Worm (Caenorhabditis elegans): ENCODE data around the gene Y61A9LA.12.

Y61A9LA.12 gene

ce11 chrV:4524327-4524726 lies 29.3 kb upstream of the Y61A9LA.12 start:
- peak; percentile 15 for TF ChIP-seq mxl-3 (GFP tag; optimal IDR thresholded peaks at IDR 0.05)
- TF ChIP-seq mdl-1 (tag; optimal IDR thresholded peaks at IDR 0.05), result peak in 1 of 2 experiments; percentile 60
- no peak for TF ChIP-seq egl-27 (tag; optimal IDR thresholded peaks at IDR 0.05)
- TF ChIP-seq daf-19 (GFP tag; conservative IDR thresholded peaks at IDR 0.05), result no peak
- peak; percentile 92 for TF ChIP-seq aha-1 (tag)
- TF ChIP-seq rbr-2 (tag; optimal IDR thresholded peaks at IDR 0.05), result no peak
- peak; percentile 46 for TF ChIP-seq hlh-30 (tag; optimal IDR thresholded peaks at IDR 0.05; ENCODE audit: insufficient read depth)
- TF ChIP-seq nhr-28 (tag; optimal IDR thresholded peaks at IDR 0.05), result peak; percentile 33
- TF ChIP-seq nhr-42 (GFP tag; IDR thresholded peaks at IDR 0.05), result no peak
- no peak for TF ChIP-seq Y48G9A.11 (GFP tag; IDR thresholded peaks at IDR 0.05)
- no peak for TF ChIP-seq D1046.2 (GFP tag; IDR thresholded peaks at IDR 0.05)

- no peak for TF ChIP-seq hmg-1.1 (GFP tag; IDR thresholded peaks at IDR 0.05)
- TF ChIP-seq T20F7.1 (GFP tag; optimal IDR thresholded peaks at IDR 0.05), result no peak
- TF ChIP-seq unc-62 (GFP tag; optimal IDR thresholded peaks at IDR 0.05 in 1 of 2), result peak in 1 of 2 experiments; percentile 22
- TF ChIP-seq unc-62 (tag; optimal IDR thresholded peaks at IDR 0.05), result no peak
- no peak for TF ChIP-seq gei-8 (GFP tag; optimal IDR thresholded peaks at IDR 0.05)
These were observed 28.6 kb upstream of the Y61A9LA.12 start for ce11 chrV:4525106-4525505.

DNA sequence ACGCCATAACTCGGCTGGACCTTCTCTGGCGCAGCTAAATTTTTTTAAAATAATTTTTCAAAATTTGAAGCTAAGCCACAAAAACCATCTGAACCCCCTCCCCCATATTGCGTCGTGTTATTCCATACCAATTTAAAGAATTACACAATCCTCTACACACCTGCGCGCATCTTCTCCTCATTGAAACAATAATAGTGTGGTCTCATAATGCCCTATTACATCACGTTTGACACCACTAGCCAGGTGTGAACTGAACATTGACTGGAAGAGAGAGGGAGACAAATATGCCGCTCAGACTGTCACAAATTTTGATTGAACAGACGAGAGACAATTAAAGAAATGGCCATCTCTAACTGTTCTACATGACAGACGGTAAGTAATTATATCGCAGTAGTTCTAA lies 28.2 kb upstream of the Y61A9LA.12 start:
- TF ChIP-seq ceh-28 (tag; optimal IDR thresholded peaks at IDR 0.05) (no peak), Y48G9A.11 (GFP tag; IDR thresholded peaks at IDR 0.05) (no peak), egl-43 (GFP tag; IDR thresholded peaks at IDR 0.05) (no peak), mdt-29 (GFP tag; IDR thresholded peaks at IDR 0.05) (no peak), Y75B8A.6 (GFP tag; IDR thresholded peaks at IDR 0.05) (no peak)

- TF ChIP-seq lir-3 (tag; optimal IDR thresholded peaks at IDR 0.05), result no peak
- 0 out of 2 replicates have a peak, but pooled peaks have one; percentile 36 for TF ChIP-seq lim-7 (GFP tag; IDR thresholded peaks at IDR 0.05)
- no peak for TF ChIP-seq F10B5.3 (tag; optimal IDR thresholded peaks at IDR 0.05)
- TF ChIP-seq nhr-48 (tag; optimal IDR thresholded peaks at IDR 0.05), result no peak
- no peak for TF ChIP-seq tag-97 (GFP tag; IDR thresholded peaks at IDR 0.05)
- no peak for TF ChIP-seq dpl-1 (GFP tag; optimal IDR thresholded peaks at IDR 0.05)
- no peak for TF ChIP-seq ZK337.2 (GFP tag; IDR thresholded peaks at IDR 0.05)
- peak; percentile 11 for TF ChIP-seq rbr-2 (tag; optimal IDR thresholded peaks at IDR 0.05)
- TF ChIP-seq ctbp-1 (GFP tag; IDR thresholded peaks at IDR 0.05), result no peak
- TF ChIP-seq ZK546.5 (tag; optimal IDR thresholded peaks at IDR 0.05), result no peak
- no peak for TF ChIP-seq unc-130 (GFP tag; optimal IDR thresholded peaks at IDR 0.05)
- TF ChIP-seq lin-15B (tag; optimal IDR thresholded peaks at IDR 0.05), result no peak
- TF ChIP-seq hlh-30 (tag; optimal IDR thresholded peaks at IDR 0.05; ENCODE audit: insufficient read depth), result peak; percentile 13
- peak; percentile 68 for TF ChIP-seq set-16 (GFP tag; IDR thresholded peaks at IDR 0.05)
- TF ChIP-seq nhr-41 (GFP tag; IDR thresholded peaks at IDR 0.05), result no peak
- no peak for TF ChIP-seq zip-2 (tag; optimal IDR thresholded peaks at IDR 0.05)
- no peak for TF ChIP-seq unc-39 (tag; optimal IDR thresholded peaks at IDR 0.05)
- no peak for TF ChIP-seq gei-8 (GFP tag; optimal IDR thresholded peaks at IDR 0.05)
- TF ChIP-seq lin-29 (GFP tag; IDR thresholded peaks at IDR 0.05), result no peak
- no peak for TF ChIP-seq lin-39 (tag; optimal IDR thresholded peaks at IDR 0.05)
- no peak for TF ChIP-seq php-3 (GFP tag; IDR thresholded peaks at IDR 0.05)
- TF ChIP-seq nhr-111 (GFP tag; optimal IDR thresholded peaks at IDR 0.05), result no peak
- no peak for TF ChIP-seq spr-3 (GFP tag; optimal IDR thresholded peaks at IDR 0.05)
- no peak for TF ChIP-seq ceh-82 (tag; optimal IDR thresholded peaks at IDR 0.05)
- TF ChIP-seq cey-2 (tag; optimal IDR thresholded peaks at IDR 0.05; ENCODE audit: borderline replicate concordance, insufficient read depth), result no peak
These were observed 26.8 kb upstream of the Y61A9LA.12 start for ce11 chrV:4526801-4527425.
